Fruit fly (Drosophila melanogaster): ENCODE data around the gene cal1.
A peak's percentile ranks its signal among the peaks of the same experiment; 100 is the strongest.

The cal1 gene

DNA sequence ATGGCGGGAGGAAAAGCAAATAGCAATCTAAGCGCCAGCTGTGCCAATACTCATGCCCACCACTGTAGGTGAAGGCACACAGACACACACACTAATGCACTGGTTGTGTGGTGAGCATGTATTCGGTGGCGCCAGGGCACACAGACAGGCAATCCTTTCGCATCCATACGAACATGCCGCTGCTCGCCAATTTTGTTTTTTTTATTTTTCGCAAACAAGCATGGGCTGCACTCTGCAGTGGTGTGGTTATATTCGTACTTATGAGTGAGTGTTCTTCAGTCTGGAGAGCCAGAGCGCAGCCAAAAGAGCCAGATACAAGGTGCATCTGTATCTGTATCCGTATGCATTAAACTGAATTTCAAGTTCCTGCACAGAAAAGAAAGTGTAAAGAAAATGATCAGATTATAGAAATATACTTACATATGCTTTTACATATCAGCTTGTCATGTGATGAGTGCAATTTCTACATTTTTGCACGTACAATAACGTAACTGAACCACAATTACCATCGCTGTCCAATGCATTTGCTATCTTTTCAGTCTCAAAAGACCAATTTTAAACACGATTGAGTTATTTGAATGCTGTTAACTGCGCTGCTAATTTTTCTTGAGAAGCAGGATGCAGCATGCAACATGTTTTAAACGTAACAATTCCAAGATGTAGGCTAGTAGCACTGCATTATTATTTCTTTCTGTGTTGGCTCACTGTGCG is 28.8 kb upstream of the cal1 start (continued):
- no peak for TF ChIP-seq sd (tag; optimal IDR thresholded peaks at IDR 0.05)
- TF ChIP-seq CG30403 (GFP tag; optimal IDR thresholded peaks at IDR 0.05) = no peak
- TF ChIP-seq CG5180 (GFP tag; optimal IDR thresholded peaks at IDR 0.05) = no peak
- no peak for TF ChIP-seq dan (GFP tag; IDR thresholded peaks at IDR 0.05)
- TF ChIP-seq Fer3 (tag; optimal IDR thresholded peaks at IDR 0.05) = no peak
- no peak for TF ChIP-seq tup (GFP tag; optimal IDR thresholded peaks at IDR 0.05)
- no peak for TF ChIP-seq ems (GFP tag; optimal IDR thresholded peaks at IDR 0.05)
- TF ChIP-seq CG6254 (GFP tag; optimal IDR thresholded peaks at IDR 0.05) = peak; percentile 35
- no peak for TF ChIP-seq row (GFP tag; IDR thresholded peaks at IDR 0.05)
- TF ChIP-seq ATbp (GFP tag; optimal IDR thresholded peaks at IDR 0.05) = peak; percentile 52
- TF ChIP-seq cato (GFP tag; optimal IDR thresholded peaks at IDR 0.05; ENCODE audit: borderline replicate concordance) = no peak
- TF ChIP-seq CG6689 (GFP tag; IDR thresholded peaks at IDR 0.05) = no peak
- TF ChIP-seq CG9727 (GFP tag; optimal IDR thresholded peaks at IDR 0.05) = no peak
- no peak for TF ChIP-seq ci (GFP tag; IDR thresholded peaks at IDR 0.05)
- no peak for TF ChIP-seq zf30C (GFP tag; optimal IDR thresholded peaks at IDR 0.05)
- TF ChIP-seq CG12744 (GFP tag; optimal IDR thresholded peaks at IDR 0.05) = no peak
- TF ChIP-seq CG18599 (GFP tag; optimal IDR thresholded peaks at IDR 0.05) = no peak
- TF ChIP-seq bsh (GFP tag; optimal IDR thresholded peaks at IDR 0.05) = peak; percentile 25 to 88
- TF ChIP-seq ttk (GFP tag; IDR thresholded peaks at IDR 0.05) = no peak
- TF ChIP-seq Mad (GFP tag; optimal IDR thresholded peaks at IDR 0.05) = peak; percentile 11
- TF ChIP-seq D19B (GFP tag; optimal IDR thresholded peaks at IDR 0.05) = no peak
- no peak for TF ChIP-seq CG10147 (GFP tag; optimal IDR thresholded peaks at IDR 0.05)
- no peak for TF ChIP-seq CG30431 (GFP tag; optimal IDR thresholded peaks at IDR 0.05)
- no peak for TF ChIP-seq CG3726 (GFP tag; IDR thresholded peaks at IDR 0.05)
- no peak for TF ChIP-seq gcm2 (GFP tag; optimal IDR thresholded peaks at IDR 0.05)
- TF ChIP-seq CG10274 (GFP tag; optimal IDR thresholded peaks at IDR 0.05) = no peak
- TF ChIP-seq ac (GFP tag; optimal IDR thresholded peaks at IDR 0.05) = no peak
- no peak for TF ChIP-seq bab2 (GFP tag; optimal IDR thresholded peaks at IDR 0.05)
- TF ChIP-seq fd64A (GFP tag; optimal IDR thresholded peaks at IDR 0.05) = peak; percentile 3
- TF ChIP-seq CG15601 (tag; optimal IDR thresholded peaks at IDR 0.05) = no peak
- TF ChIP-seq CG17359 (tag; optimal IDR thresholded peaks at IDR 0.05) = no peak
- TF ChIP-seq Med (GFP tag) = peak; percentile 38
- TF ChIP-seq Atf6 (GFP tag; IDR thresholded peaks at IDR 0.05) = no peak
- no peak for TF ChIP-seq Stat92E (GFP tag; optimal IDR thresholded peaks at IDR 0.05)
- no peak for TF ChIP-seq CG7786 (GFP tag; optimal IDR thresholded peaks at IDR 0.05)
- no peak for TF ChIP-seq jigr1 (GFP tag; IDR thresholded peaks at IDR 0.05)
- no peak for TF ChIP-seq disco-r (GFP tag; optimal IDR thresholded peaks at IDR 0.05)
- TF ChIP-seq Atf-2 (GFP tag; optimal IDR thresholded peaks at IDR 0.05) = no peak
- peak in 1 of 2 experiments; percentile 37 for TF ChIP-seq Hr51 (GFP tag; optimal IDR thresholded peaks at IDR 0.05)
- TF ChIP-seq seq (GFP tag; IDR thresholded peaks at IDR 0.05) = no peak
- no peak for TF ChIP-seq CG6854 (GFP tag; optimal IDR thresholded peaks at IDR 0.05)
- no peak for TF ChIP-seq Lhr (GFP tag; optimal IDR thresholded peaks at IDR 0.05)
- peak; percentile 31 for TF ChIP-seq Xbp1 (GFP tag; optimal IDR thresholded peaks at IDR 0.05)
- no peak for TF ChIP-seq CG10366 (GFP tag; IDR thresholded peaks at IDR 0.05)
- TF ChIP-seq danr (GFP tag; IDR thresholded peaks at IDR 0.05) = no peak
- no peak for TF ChIP-seq CG43689 (GFP tag; IDR thresholded peaks at IDR 0.05)
- no peak for TF ChIP-seq so (GFP tag; IDR thresholded peaks at IDR 0.05)
- TF ChIP-seq stwl (tag; optimal IDR thresholded peaks at IDR 0.05) = no peak
- no peak for TF ChIP-seq HHEX (GFP tag; optimal IDR thresholded peaks at IDR 0.05)
- TF ChIP-seq CG12659 (GFP tag; optimal IDR thresholded peaks at IDR 0.05) = no peak

Measured in whole organism, embryonic.